Fruit fly (Drosophila melanogaster) Kc167 (cell line): ENCODE measurements around the gene caps.

ENCODE experiments used
- Myc ChIP-seq: fragments of >200 bp; optimal IDR thresholded peaks from 2 replicates; lab custom pipeline; 2017; ENCODE audit warnings: missing external identifiers
- Sin3A ChIP-seq: fragments of >200 bp; optimal IDR thresholded peaks from 2 replicates; lab custom pipeline; 2018; ENCODE audit warnings: missing external identifiers
- h ChIP-seq: fragments of >200 bp; optimal IDR thresholded peaks from 3 replicates; lab custom pipeline; 2018; ENCODE audit warnings: missing external identifiers
- psq ChIP-seq: fragments of >200 bp; optimal IDR thresholded peaks from 2 replicates; lab custom pipeline; 2017; ENCODE audit warnings: missing external identifiers
- ttk ChIP-seq: sonication (Bioruptor generic); optimal IDR thresholded peaks from 2 replicates; lab custom pipeline; 2017; ENCODE audit warnings: missing external identifiers

DNA sequence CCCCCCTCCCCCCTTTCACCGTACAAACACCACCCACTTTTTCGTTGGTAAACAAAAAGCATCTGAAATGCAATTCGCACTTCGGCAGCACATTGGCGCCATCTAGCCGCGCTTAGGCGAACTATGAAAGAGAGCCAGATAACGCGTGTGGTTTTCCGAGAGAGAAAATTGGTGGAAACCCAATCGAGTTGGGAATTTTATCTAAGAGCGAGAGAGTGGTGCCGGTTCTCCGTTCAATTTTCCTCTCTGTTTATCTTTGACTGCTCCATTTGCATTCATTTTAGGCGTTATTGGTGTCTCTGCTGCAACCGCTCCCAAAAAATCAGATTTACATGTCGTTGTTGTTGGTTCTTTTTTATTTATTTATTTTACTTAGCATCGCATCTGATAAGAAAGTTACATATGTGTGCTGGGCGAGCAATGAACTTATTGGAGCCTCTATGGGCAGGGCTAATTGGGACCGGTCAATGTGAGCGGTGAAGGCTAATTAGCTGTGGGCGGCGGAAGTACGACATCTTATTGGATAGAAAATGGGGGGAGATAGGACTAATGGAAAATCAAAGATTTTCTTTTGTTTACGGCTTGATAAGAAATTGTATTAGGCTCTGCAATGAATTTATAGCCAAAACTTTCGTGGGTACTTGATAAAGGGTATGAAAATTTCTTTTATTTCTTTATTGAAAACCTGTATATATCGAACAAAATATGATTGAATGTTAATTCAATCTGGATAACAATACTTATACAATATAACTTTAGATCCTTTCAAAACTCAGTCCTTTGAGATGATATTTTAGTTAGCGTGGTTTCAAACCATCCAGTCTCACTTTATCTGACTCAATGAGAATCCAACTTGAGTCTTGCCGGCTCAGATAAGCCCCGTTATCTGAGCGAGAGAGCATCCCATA is 644 bp upstream of the caps start:
- TF ChIP-seq ttk (no peak), psq (lab: Kevin White, UChicago) (no peak), Sin3A (no peak), Myc (lab: Kevin White, UChicago) (no peak), h (lab: Kevin White, UChicago) (no peak)
